Worm (Caenorhabditis elegans): Measurements from ENCODE around the gene F58H1.7.

- TF ChIP-seq egl-27 (tag; optimal IDR thresholded peaks at IDR 0.05) (no peak), F26F4.8 (GFP tag; conservative IDR thresholded peaks at IDR 0.05) (no peak), ZK546.5 (tag; optimal IDR thresholded peaks at IDR 0.05) (no peak), unc-62 (GFP tag; optimal IDR thresholded peaks at IDR 0.05 in 1 of 2) (peak in 1 of 2 experiments; percentile 82), unc-62 (tag; optimal IDR thresholded peaks at IDR 0.05) (no peak), tag-97 (GFP tag; IDR thresholded peaks at IDR 0.05) (no peak), fos-1 (tag; optimal IDR thresholded peaks at IDR 0.05) (no peak), ztf-11 (tag; optimal IDR thresholded peaks at IDR 0.05) (no peak), nhr-77 (tag; optimal IDR thresholded peaks at IDR 0.05) (no peak), nhr-76 (tag; optimal IDR thresholded peaks at IDR 0.05) (no peak), nhr-25 (tag; optimal IDR thresholded peaks at IDR 0.05; ENCODE audit: borderline replicate concordance, insufficient read depth) (no peak), hlh-30 (tag; optimal IDR thresholded peaks at IDR 0.05; ENCODE audit: insufficient read depth) (no peak)
Measured at ce11 chrV:11913283-11913682, 51.3 kb downstream of the F58H1.7 start.
